Fruit fly (Drosophila melanogaster): ENCODE measurements around the gene beg.

beg gene

DNA sequence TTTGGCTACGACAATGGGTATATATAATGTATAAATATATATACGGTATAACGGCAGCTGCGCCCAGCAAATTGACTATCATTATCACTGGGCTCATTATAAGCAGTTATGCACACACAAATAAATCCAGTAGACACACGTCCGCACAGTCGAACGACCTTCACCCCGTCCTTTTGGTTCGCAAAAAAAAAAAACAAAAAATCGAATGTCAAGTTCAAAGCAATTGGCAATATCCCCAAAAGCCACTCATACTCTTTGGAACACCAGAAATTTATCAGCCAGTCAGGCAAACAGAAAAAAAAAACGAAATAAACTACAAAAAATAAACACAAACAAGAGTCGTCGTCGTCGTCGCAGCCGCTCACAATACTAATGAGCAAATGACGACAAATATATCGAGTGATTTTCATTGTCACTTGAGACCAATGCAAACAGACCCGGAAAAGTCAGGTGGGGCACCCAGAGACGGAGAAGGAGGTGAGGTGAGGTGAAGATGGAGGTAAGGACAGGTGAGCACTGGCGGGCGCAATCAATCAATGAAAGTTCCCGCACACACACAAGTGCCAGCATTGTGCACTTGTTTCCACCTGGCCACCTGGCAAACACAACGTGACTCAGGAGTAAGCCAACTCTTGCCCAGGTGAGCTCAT lies 30.6 kb upstream of the beg start (continued):
- no peak for TF ChIP-seq NFAT (GFP tag; IDR thresholded peaks at IDR 0.05)
- no peak for TF ChIP-seq sna (GFP tag; IDR thresholded peaks at IDR 0.05; ENCODE audit: partially characterized antibody)
- no peak for TF ChIP-seq knrl (GFP tag; IDR thresholded peaks at IDR 0.05; ENCODE audit: partially characterized antibody)
- TF ChIP-seq ci (GFP tag; IDR thresholded peaks at IDR 0.05) = 0 out of 3 replicates have a peak, but pooled peaks have one; percentile 26
- no peak for TF ChIP-seq CG11398 (GFP tag; optimal IDR thresholded peaks at IDR 0.05)
- no peak for TF ChIP-seq ewg (GFP tag; optimal IDR thresholded peaks at IDR 0.05)
- TF ChIP-seq CG11085 (GFP tag; IDR thresholded peaks at IDR 0.05) = peak; percentile 6; the same call in 1 of the 2 replicates
- 0 out of 2 replicates have a peak, but pooled peaks have one; percentile 3 for TF ChIP-seq CG4730 (GFP tag; IDR thresholded peaks at IDR 0.05)
- no peak for TF ChIP-seq CG30431 (GFP tag; optimal IDR thresholded peaks at IDR 0.05)
- peak; percentile 11 for TF ChIP-seq CG12104 (GFP tag; optimal IDR thresholded peaks at IDR 0.05)
- TF ChIP-seq Jarid2 (GFP tag; optimal IDR thresholded peaks at IDR 0.05) = no peak
- TF ChIP-seq Xbp1 (GFP tag; optimal IDR thresholded peaks at IDR 0.05) = no peak
- no peak for TF ChIP-seq CG18619 (GFP tag; optimal IDR thresholded peaks at IDR 0.05)
- TF ChIP-seq repo (GFP tag; optimal IDR thresholded peaks at IDR 0.05) = no peak
- 0 out of 3 replicates have a peak, but pooled peaks have one; percentile 19 for TF ChIP-seq CG14050 (GFP tag; IDR thresholded peaks at IDR 0.05)
- peak; percentile 12 for TF ChIP-seq ERR (GFP tag; optimal IDR thresholded peaks at IDR 0.05)
- TF ChIP-seq her (GFP tag; optimal IDR thresholded peaks at IDR 0.05) = peak; percentile 16
- TF ChIP-seq slou (GFP tag; optimal IDR thresholded peaks at IDR 0.05) = no peak
- no peak for TF ChIP-seq oc (tag; optimal IDR thresholded peaks at IDR 0.05)
- TF ChIP-seq vvl (GFP tag; IDR thresholded peaks at IDR 0.05) = no peak; the same call in 1 of the 2 replicates
- no peak for TF ChIP-seq CG9727 (GFP tag; optimal IDR thresholded peaks at IDR 0.05)
- peak; percentile 56; the same call in 1 of the 2 replicates for TF ChIP-seq CG32772 (GFP tag; IDR thresholded peaks at IDR 0.05)
- TF ChIP-seq wek (GFP tag; optimal IDR thresholded peaks at IDR 0.05) = no peak
- TF ChIP-seq ems (GFP tag; optimal IDR thresholded peaks at IDR 0.05) = no peak
- TF ChIP-seq CG7357 (GFP tag; IDR thresholded peaks at IDR 0.05) = 0 out of 3 replicates have a peak, but pooled peaks have one; percentile 6
- TF ChIP-seq Hey (tag; optimal IDR thresholded peaks at IDR 0.05) = no peak
- TF ChIP-seq CG14710 (tag; optimal IDR thresholded peaks at IDR 0.05) = no peak
- TF ChIP-seq klu (GFP tag; IDR thresholded peaks at IDR 0.05) = 0 out of 2 replicates have a peak, but pooled peaks have one; percentile 6
- TF ChIP-seq CG5245 (GFP tag; optimal IDR thresholded peaks at IDR 0.05) = no peak
- peak; percentile 23; the same call in 1 of the 2 replicates for TF ChIP-seq CG4404 (GFP tag; IDR thresholded peaks at IDR 0.05)
- peak; percentile 5 for TF ChIP-seq HLHmδ (GFP tag; optimal IDR thresholded peaks at IDR 0.05)
- TF ChIP-seq cas (GFP tag; IDR thresholded peaks at IDR 0.05) = no peak
- TF ChIP-seq Hr78 (GFP tag; optimal IDR thresholded peaks at IDR 0.05) = no peak
- TF ChIP-seq Ptx1 (GFP tag; IDR thresholded peaks at IDR 0.05) = peak; percentile 45
- no peak for TF ChIP-seq CG10147 (GFP tag; optimal IDR thresholded peaks at IDR 0.05)
- TF ChIP-seq CG11456 (GFP tag; IDR thresholded peaks at IDR 0.05) = no peak
- peak; percentile 54 for TF ChIP-seq CG32532 (GFP tag; IDR thresholded peaks at IDR 0.05)
- peak; percentile 51 for TF ChIP-seq sqz (GFP tag; optimal IDR thresholded peaks at IDR 0.05)
- no peak for TF ChIP-seq CG18011 (GFP tag; optimal IDR thresholded peaks at IDR 0.05)
- TF ChIP-seq CG13296 (GFP tag; optimal IDR thresholded peaks at IDR 0.05) = no peak
- peak; percentile 33; the same call in 1 of the 2 replicates for TF ChIP-seq sisA (GFP tag; IDR thresholded peaks at IDR 0.05)
- 0 out of 2 replicates have a peak, but pooled peaks have one; percentile 23 for TF ChIP-seq CG17328 (GFP tag; IDR thresholded peaks at IDR 0.05)
- TF ChIP-seq Doc3 (GFP tag; IDR thresholded peaks at IDR 0.05; ENCODE audit: partially characterized antibody) = no peak
- no peak for TF ChIP-seq CG5180 (GFP tag; optimal IDR thresholded peaks at IDR 0.05)
- TF ChIP-seq otp (GFP tag; IDR thresholded peaks at IDR 0.05) = no peak
- peak; percentile 25 for TF ChIP-seq CG15696 (tag; optimal IDR thresholded peaks at IDR 0.05)
- TF ChIP-seq CG7786 (GFP tag; optimal IDR thresholded peaks at IDR 0.05) = no peak
- TF ChIP-seq CG13775 (GFP tag; optimal IDR thresholded peaks at IDR 0.05) = no peak
- TF ChIP-seq gsb (GFP tag; IDR thresholded peaks at IDR 0.05) = 0 out of 2 replicates have a peak, but pooled peaks have one; percentile 20

Measured in whole organism, embryonic.